Fruit fly (Drosophila melanogaster) whole organism, embryonic: ENCODE results near the gene QIL1.

Source experiments
- Atf6 ChIP-seq: fragments of 200-800 bp; sonication (Bioruptor generic); IDR thresholded peaks from 2 replicates; pipeline ENCODE4 v1.3.6; 2022; ENCODE audit warnings: missing biosample characterization, missing genetic modification characterization
- BtbVII ChIP-seq: fragments of 200-800 bp; sonication (Bioruptor generic); optimal IDR thresholded peaks from 3 replicates; lab custom pipeline; 2017; ENCODE audit warnings: missing biosample characterization, mild to moderate bottlenecking, missing genetic modification characterization
- CG10209 ChIP-seq: fragments of 200-800 bp; sonication (Bioruptor generic); optimal IDR thresholded peaks from 3 replicates; lab custom pipeline; 2017; ENCODE audit warnings: missing biosample characterization, mild to moderate bottlenecking, missing genetic modification characterization, missing genetic modification reagents
- CG10565 ChIP-seq: fragments of 200-800 bp; sonication (Bioruptor generic); optimal IDR thresholded peaks from 3 replicates; lab custom pipeline; 2016; ENCODE audit warnings: missing biosample characterization, mild to moderate bottlenecking, missing genetic modification characterization
- CG12299 ChIP-seq: fragments of 200-800 bp; sonication (Bioruptor generic); optimal IDR thresholded peaks from 2 replicates; lab custom pipeline; 2018; ENCODE audit warnings: missing biosample characterization, mild to moderate bottlenecking, missing genetic modification characterization
- CG15696 ChIP-seq: fragments of 200-800 bp; sonication (Bioruptor generic); optimal IDR thresholded peaks from 2 replicates; lab custom pipeline; 2019; ENCODE audit warnings: missing biosample characterization, mild to moderate bottlenecking, missing genetic modification characterization, moderate library complexity
- CG16815 ChIP-seq: fragments of 200-800 bp; sonication (Bioruptor generic); optimal IDR thresholded peaks from 3 replicates; lab custom pipeline; 2017; ENCODE audit warnings: missing biosample characterization, mild to moderate bottlenecking, missing genetic modification characterization
- CG1832 ChIP-seq: fragments of 200-800 bp; sonication (Bioruptor generic); optimal IDR thresholded peaks from 2 replicates; lab custom pipeline; 2017; ENCODE audit warnings: missing biosample characterization, mild to moderate bottlenecking, missing genetic modification characterization, inconsistent platforms
- CG18476 ChIP-seq: fragments of 200-800 bp; sonication (Bioruptor generic); optimal IDR thresholded peaks from 2 replicates; lab custom pipeline; 2016; ENCODE audit warnings: missing biosample characterization, mild to moderate bottlenecking, missing genetic modification characterization
- CG32532 ChIP-seq: fragments of 200-800 bp; sonication (Bioruptor generic); IDR thresholded peaks from 2 replicates; pipeline ENCODE4 v1.3.6; 2022; ENCODE audit warnings: missing biosample characterization, missing genetic modification characterization
- CG3995 ChIP-seq: fragments of 200-800 bp; sonication (Bioruptor generic); optimal IDR thresholded peaks from 3 replicates; lab custom pipeline; 2016; ENCODE audit warnings: missing biosample characterization, missing genetic modification characterization
- CG4360 ChIP-seq: fragments of 200-800 bp; sonication (Bioruptor generic); IDR thresholded peaks from 2 replicates; pipeline ENCODE4 v1.3.6; 2022; ENCODE audit warnings: missing biosample characterization, missing genetic modification characterization
- CG4404 ChIP-seq: fragments of 200-800 bp; sonication (Bioruptor generic); IDR thresholded peaks from 2 replicates; pipeline ENCODE4 v1.3.6; 2022; ENCODE audit warnings: missing biosample characterization, missing genetic modification characterization
- CG5180 ChIP-seq: fragments of 200-800 bp; sonication (Bioruptor generic); optimal IDR thresholded peaks from 3 replicates; lab custom pipeline; 2017; ENCODE audit warnings: missing biosample characterization, missing genetic modification characterization, mild to moderate bottlenecking, moderate library complexity, missing genetic modification reagents
- CG6813 ChIP-seq: fragments of 200-800 bp; sonication (Bioruptor generic); optimal IDR thresholded peaks from 2 replicates; lab custom pipeline; 2017; ENCODE audit warnings: missing biosample characterization, missing genetic modification characterization, mild to moderate bottlenecking, moderate library complexity, missing genetic modification reagents
- CG7271 ChIP-seq: fragments of 200-800 bp; sonication (Bioruptor generic); optimal IDR thresholded peaks from 2 replicates; lab custom pipeline; 2018; ENCODE audit warnings: missing biosample characterization, mild to moderate bottlenecking, missing genetic modification characterization, moderate library complexity
- CG9797 ChIP-seq: fragments of 200-800 bp; sonication (Bioruptor generic); optimal IDR thresholded peaks from 3 replicates; lab custom pipeline; 2018; ENCODE audit warnings: missing biosample characterization, mild to moderate bottlenecking, missing genetic modification characterization
- CG9817 ChIP-seq: fragments of 200-800 bp; sonication (Bioruptor generic); optimal IDR thresholded peaks from 2 replicates; lab custom pipeline; 2018; ENCODE audit warnings: missing biosample characterization, mild to moderate bottlenecking, missing genetic modification characterization, moderate library complexity
- CoRest ChIP-seq: fragments of 200-800 bp; sonication (Bioruptor generic); optimal IDR thresholded peaks from 3 replicates; lab custom pipeline; 2018; ENCODE audit warnings: missing biosample characterization, mild to moderate bottlenecking, missing genetic modification characterization, moderate library complexity
- Doc3 ChIP-seq: fragments of 200-800 bp; sonication (Bioruptor generic); IDR thresholded peaks from 3 replicates; pipeline ENCODE4 v1.3.6; 2022; ENCODE audit warnings: missing biosample characterization, missing genetic modification characterization; ENCODE audit not compliant: partially characterized antibody
- Eip74EF ChIP-seq, 2 experiments: fragments of 200-800 bp in 1 of 2; fragments of >200 bp in 1 of 2; sonication (Bioruptor generic) in 1 of 2; optimal IDR thresholded peaks; 2 replicates each; lab custom pipeline; 2017 to 2019; ENCODE audit warnings: missing biosample characterization in 2 of 2, missing genetic modification characterization in 2 of 2, mild to moderate bottlenecking in 1 of 2, moderate library complexity in 1 of 2
- H2.0 ChIP-seq: fragments of 200-800 bp; sonication (Bioruptor generic); IDR thresholded peaks from 2 replicates; pipeline ENCODE4 v1.3.6; 2022; ENCODE audit warnings: missing biosample characterization, missing genetic modification characterization
- Hr39 ChIP-seq: fragments of >200 bp; optimal IDR thresholded peaks from 2 replicates; lab custom pipeline; 2017
- Hr51 ChIP-seq, 2 experiments: fragments of 200-800 bp; sonication (Bioruptor generic); optimal IDR thresholded peaks; 2 replicates in 1 of 2; 3 replicates in 1 of 2; lab custom pipeline; 2016 to 2018; ENCODE audit warnings: missing biosample characterization in 2 of 2, missing genetic modification characterization in 2 of 2, mild to moderate bottlenecking in 1 of 2, moderate library complexity in 1 of 2
- Hsf ChIP-seq: fragments of 200-800 bp; sonication (Bioruptor generic); optimal IDR thresholded peaks from 3 replicates; lab custom pipeline; 2016; ENCODE audit warnings: missing biosample characterization, missing genetic modification characterization
- Max ChIP-seq: fragments of 200-800 bp; sonication (Bioruptor generic); optimal IDR thresholded peaks from 2 replicates; lab custom pipeline; 2016; ENCODE audit warnings: missing biosample characterization, mild to moderate bottlenecking, missing genetic modification characterization
- Nf-YB ChIP-seq: fragments of 200-800 bp; sonication (Bioruptor generic); optimal IDR thresholded peaks from 3 replicates; lab custom pipeline; 2019; ENCODE audit warnings: missing biosample characterization, mild to moderate bottlenecking, missing genetic modification characterization, moderate library complexity
- Poxn ChIP-seq: fragments of 200-800 bp; sonication (Bioruptor generic); IDR thresholded peaks from 2 replicates; pipeline ENCODE4 v1.3.6; 2022; ENCODE audit warnings: missing biosample characterization, missing genetic modification characterization
- Ravus ChIP-seq: fragments of 200-800 bp; sonication (Bioruptor generic); IDR thresholded peaks from 2 replicates; pipeline ENCODE4 v1.3.6; 2022; ENCODE audit warnings: missing biosample characterization, missing genetic modification characterization
- Sin3A ChIP-seq: fragments of >200 bp; optimal IDR thresholded peaks from 2 replicates; lab custom pipeline; 2018
- Spps ChIP-seq: fragments of 200-800 bp; sonication (Bioruptor generic); optimal IDR thresholded peaks from 2 replicates; lab custom pipeline; 2018; ENCODE audit warnings: missing biosample characterization, mild to moderate bottlenecking, missing genetic modification characterization
- Ssrp ChIP-seq: fragments of 200-800 bp; sonication (Bioruptor generic); optimal IDR thresholded peaks from 2 replicates; lab custom pipeline; 2018; ENCODE audit warnings: missing biosample characterization, mild to moderate bottlenecking, missing genetic modification characterization, moderate library complexity
- abd-A ChIP-seq: fragments of 200-800 bp; sonication (Bioruptor generic); optimal IDR thresholded peaks from 3 replicates; lab custom pipeline; 2019; ENCODE audit warnings: missing biosample characterization, mild to moderate bottlenecking, missing genetic modification characterization, moderate library complexity
- bcd ChIP-seq: fragments of 200-800 bp; sonication (Bioruptor generic); optimal IDR thresholded peaks from 2 replicates; lab custom pipeline; 2017; ENCODE audit warnings: missing biosample characterization, mild to moderate bottlenecking, missing genetic modification characterization
- chinmo ChIP-seq: fragments of 200-800 bp; sonication (Bioruptor generic); IDR thresholded peaks from 4 replicates; pipeline ENCODE4 v1.3.6; 2022; ENCODE audit warnings: missing biosample characterization, missing genetic modification characterization; ENCODE audit not compliant: partially characterized antibody
- eyg ChIP-seq: fragments of 200-800 bp; sonication (Bioruptor generic); optimal IDR thresholded peaks from 3 replicates; lab custom pipeline; 2016; ENCODE audit warnings: missing biosample characterization, missing genetic modification characterization
- insv ChIP-seq, 2 experiments: fragments of 200-800 bp; sonication (Bioruptor generic); optimal IDR thresholded peaks; 3 replicates each; lab custom pipeline; 2016 to 2018; ENCODE audit warnings: missing biosample characterization in 2 of 2, missing genetic modification characterization in 2 of 2
- inv ChIP-seq: fragments of 200-800 bp; sonication (Bioruptor generic); IDR thresholded peaks from 2 replicates; pipeline ENCODE4 v1.3.6; 2022; ENCODE audit warnings: missing biosample characterization, missing genetic modification characterization; ENCODE audit not compliant: partially characterized antibody
- kni ChIP-seq: fragments of 200-800 bp; sonication (Bioruptor generic); optimal IDR thresholded peaks from 3 replicates; lab custom pipeline; 2017; ENCODE audit warnings: mild to moderate bottlenecking, missing biosample characterization, missing genetic modification reagents, missing genetic modification characterization
- nau ChIP-seq: fragments of 200-800 bp; sonication (Bioruptor generic); optimal IDR thresholded peaks from 3 replicates; lab custom pipeline; 2017; ENCODE audit warnings: missing biosample characterization, mild to moderate bottlenecking, missing genetic modification characterization, missing genetic modification reagents
- prd ChIP-seq, 3 experiments: fragments of >200 bp in 2 of 3; fragments of 200-800 bp in 1 of 3; sonication (Bioruptor generic) in 1 of 3; optimal IDR thresholded peaks in 2 of 3; IDR thresholded peaks in 1 of 3; 2 replicates in 2 of 3; 3 replicates in 1 of 3; pipeline versions ENCODE4 v1.3.6 to Lab custom; 2017 to 2022; ENCODE audit warnings: missing biosample characterization in 1 of 3, missing genetic modification characterization in 1 of 3
- pzg ChIP-seq: fragments of 200-800 bp; sonication (Bioruptor generic); optimal IDR thresholded peaks from 3 replicates; lab custom pipeline; 2018; ENCODE audit warnings: missing biosample characterization, mild to moderate bottlenecking, missing genetic modification characterization, moderate library complexity
- row ChIP-seq: fragments of 200-800 bp; sonication (Bioruptor generic); IDR thresholded peaks from 3 replicates; pipeline ENCODE4 v1.3.6; 2022; ENCODE audit warnings: missing biosample characterization, missing genetic modification characterization
- scrt ChIP-seq: fragments of 200-800 bp; sonication (Bioruptor generic); optimal IDR thresholded peaks from 2 replicates; lab custom pipeline; 2018; ENCODE audit warnings: missing biosample characterization, mild to moderate bottlenecking, missing genetic modification characterization, moderate library complexity
- sima ChIP-seq: fragments of 200-800 bp; sonication (Bioruptor generic); optimal IDR thresholded peaks from 2 replicates; lab custom pipeline; 2016; ENCODE audit warnings: missing biosample characterization, missing genetic modification characterization
- ssp ChIP-seq: fragments of 200-800 bp; sonication (Bioruptor generic); IDR thresholded peaks from 2 replicates; pipeline ENCODE4 v1.3.6; 2022; ENCODE audit warnings: missing biosample characterization, missing genetic modification characterization
- tup ChIP-seq: fragments of 200-800 bp; sonication (Bioruptor generic); optimal IDR thresholded peaks from 2 replicates; lab custom pipeline; 2016; ENCODE audit warnings: missing biosample characterization, mild to moderate bottlenecking, missing genetic modification characterization, moderate library complexity
- yki ChIP-seq: fragments of >200 bp; optimal IDR thresholded peaks from 3 replicates; lab custom pipeline; 2018
- zf30C ChIP-seq: fragments of 200-800 bp; sonication (Bioruptor generic); optimal IDR thresholded peaks from 3 replicates; lab custom pipeline; 2018; ENCODE audit warnings: missing biosample characterization, mild to moderate bottlenecking, missing genetic modification characterization

The QIL1 gene

dm6 chr3L:17485280-17485792, 19.6 kb downstream of the QIL1 start (continued):
- TF ChIP-seq insv (GFP tag; optimal IDR thresholded peaks at IDR 0.05; lab: Kevin White, UChicago), result peak in 1 of 2 experiments; percentile 32
- peak; percentile 90 for TF ChIP-seq nau (GFP tag; lab: Kevin White, UChicago)
- no peak for TF ChIP-seq inv (GFP tag; lab: Robert Waterston, UW)
- TF ChIP-seq BtbVII (GFP tag; lab: Kevin White, UChicago), result peak; percentile 81
- no peak for TF ChIP-seq Atf6 (GFP tag; lab: Robert Waterston, UW)
- no peak for TF ChIP-seq CG16815 (GFP tag; lab: Kevin White, UChicago)
- no peak for TF ChIP-seq abd-A (tag; lab: Kevin White, UChicago)
- TF ChIP-seq CG10565 (GFP tag; lab: Kevin White, UChicago), result no peak
- no peak for TF ChIP-seq CG3995
- peak; percentile 66 for TF ChIP-seq Nf-YB
- TF ChIP-seq zf30C (GFP tag; lab: Kevin White, UChicago), result no peak
- no peak for TF ChIP-seq Doc3 (GFP tag; lab: Robert Waterston, UW)
- TF ChIP-seq CG12299 (tag; lab: Kevin White, UChicago), result peak; percentile 83
- peak; percentile 54 for TF ChIP-seq Hsf (GFP tag; lab: Kevin White, UChicago)
- peak; percentile 39 for TF ChIP-seq Max (GFP tag; lab: Kevin White, UChicago)
- TF ChIP-seq Spps (tag; lab: Kevin White, UChicago), result peak; percentile 84
- no peak for TF ChIP-seq Sin3A (lab: Kevin White, UChicago)
- TF ChIP-seq CG6813 (GFP tag; lab: Kevin White, UChicago), result peak; percentile 95
- no peak for TF ChIP-seq CG32532 (GFP tag; lab: Robert Waterston, UW)
- peak in 1 of 2 experiments; percentile 91 for TF ChIP-seq Eip74EF (GFP tag; optimal IDR thresholded peaks at IDR 0.05; lab: Kevin White, UChicago)
- TF ChIP-seq CG7271 (tag; lab: Kevin White, UChicago), result peak; percentile 56
- TF ChIP-seq CG10209, result peak; percentile 79
- TF ChIP-seq Ssrp (tag; lab: Kevin White, UChicago), result peak; percentile 42
- TF ChIP-seq sima (GFP tag; lab: Kevin White, UChicago), result no peak
- no peak for TF ChIP-seq Ravus (GFP tag; lab: Robert Waterston, UW)
- no peak for TF ChIP-seq prd (optimal IDR thresholded peaks at IDR 0.05; lab: Kevin White, UChicago)
- peak; percentile 18; the same call in 1 of the 3 replicates for TF ChIP-seq prd (GFP tag; IDR thresholded peaks at IDR 0.05; lab: Robert Waterston, UW)
- TF ChIP-seq bcd (GFP tag; lab: Kevin White, UChicago), result peak; percentile 71
- TF ChIP-seq Hr51 (GFP tag; optimal IDR thresholded peaks at IDR 0.05; lab: Kevin White, UChicago), result peak; percentile 7 to 48
- TF ChIP-seq kni, result peak; percentile 95
- peak; percentile 46 for TF ChIP-seq CoRest (tag; lab: Kevin White, UChicago)
- TF ChIP-seq H2.0 (GFP tag; lab: Robert Waterston, UW), result no peak
- no peak for TF ChIP-seq CG1832 (GFP tag; lab: Kevin White, UChicago)
- TF ChIP-seq CG9817 (tag; lab: Kevin White, UChicago), result peak; percentile 41
- peak; percentile 66 for TF ChIP-seq scrt
- TF ChIP-seq ssp, result no peak; the same call in 1 of the 2 replicates
- TF ChIP-seq CG5180 (GFP tag; lab: Kevin White, UChicago), result peak; percentile 80
- peak; percentile 94 for TF ChIP-seq CG15696 (tag; lab: Kevin White, UChicago)
- no peak for TF ChIP-seq Hr39 (lab: Kevin White, UChicago)
- no peak for TF ChIP-seq Poxn (GFP tag; lab: Robert Waterston, UW)
- TF ChIP-seq yki (lab: Kevin White, UChicago), result no peak
- peak; percentile 71 for TF ChIP-seq CG4360 (GFP tag; lab: Robert Waterston, UW)
- TF ChIP-seq pzg (GFP tag; lab: Kevin White, UChicago), result no peak
- peak; percentile 41 for TF ChIP-seq CG9797 (GFP tag; lab: Kevin White, UChicago)
- TF ChIP-seq CG4404 (GFP tag; lab: Robert Waterston, UW), result no peak
- TF ChIP-seq eyg, result peak; percentile 16
- TF ChIP-seq row (GFP tag; lab: Robert Waterston, UW), result peak; percentile 54; the same call in 2 of the 3 replicates
- peak; percentile 62 for TF ChIP-seq tup (GFP tag; lab: Kevin White, UChicago)
- peak; percentile 43 for TF ChIP-seq CG18476 (GFP tag; lab: Kevin White, UChicago)
- 0 out of 4 replicates have a peak, but pooled peaks have one; percentile 23 for TF ChIP-seq chinmo (GFP tag; lab: Robert Waterston, UW)
